Fruit fly (Drosophila melanogaster) whole organism, embryonic: ENCODE measurements around the gene CG42579.

ENCODE experiments used
- CG18011 ChIP-seq: fragments of 200-800 bp; sonication (Bioruptor generic); optimal IDR thresholded peaks from 2 replicates; lab custom pipeline; 2017; ENCODE audit warnings: missing biosample characterization, missing genetic modification characterization, mild to moderate bottlenecking, moderate library complexity, missing genotype
- CG2678 ChIP-seq: fragments of 200-800 bp; sonication (Bioruptor generic); optimal IDR thresholded peaks from 3 replicates; lab custom pipeline; 2019; ENCODE audit warnings: missing biosample characterization, mild to moderate bottlenecking, missing genetic modification characterization, moderate library complexity
- CG31441 ChIP-seq: fragments of 200-800 bp; sonication (Bioruptor generic); IDR thresholded peaks from 2 replicates; pipeline ENCODE4 v1.3.6; 2022; ENCODE audit warnings: missing biosample characterization, missing genetic modification characterization
- Ets65A ChIP-seq: fragments of 200-800 bp; sonication (Bioruptor generic); peaks from one replicate; lab custom pipeline; 2016; ENCODE audit warnings: missing biosample characterization, missing genetic modification characterization
- Hey ChIP-seq: fragments of 200-800 bp; sonication (Bioruptor generic); optimal IDR thresholded peaks from 3 replicates; lab custom pipeline; 2018; ENCODE audit warnings: missing biosample characterization, mild to moderate bottlenecking, missing genetic modification characterization
- Vsx1 ChIP-seq: fragments of 200-800 bp; sonication (Bioruptor generic); optimal IDR thresholded peaks from 2 replicates; lab custom pipeline; 2017; ENCODE audit warnings: missing biosample characterization, mild to moderate bottlenecking, missing genetic modification characterization, missing genetic modification reagents
- danr ChIP-seq: fragments of 200-800 bp; sonication (Bioruptor generic); IDR thresholded peaks from 2 replicates; pipeline ENCODE4 v1.3.6; 2022; ENCODE audit warnings: missing biosample characterization, missing genetic modification characterization
- ham ChIP-seq: fragments of 200-800 bp; sonication (Bioruptor generic); IDR thresholded peaks from 2 replicates; pipeline ENCODE4 v1.3.6; 2022; ENCODE audit warnings: missing biosample characterization, missing genetic modification characterization
- pan ChIP-seq, 4 experiments: fragments of >200 bp in 3 of 4; fragments of 200-800 bp in 1 of 4; sonication (Bioruptor generic) in 1 of 4; optimal IDR thresholded peaks in 3 of 4; IDR thresholded peaks in 1 of 4; 2 replicates each; pipeline versions ENCODE4 v1.3.6 to Lab custom; 2017 to 2022; ENCODE audit warnings: missing biosample characterization in 2 of 4, missing genetic modification characterization in 2 of 4, mixed read lengths in 1 of 4
- sisA ChIP-seq: fragments of 200-800 bp; sonication (Bioruptor generic); IDR thresholded peaks from 2 replicates; pipeline ENCODE4 v1.3.6; 2022; ENCODE audit warnings: missing biosample characterization, missing genetic modification characterization
- ssp ChIP-seq: fragments of 200-800 bp; sonication (Bioruptor generic); IDR thresholded peaks from 2 replicates; pipeline ENCODE4 v1.3.6; 2022; ENCODE audit warnings: missing biosample characterization, missing genetic modification characterization
- usp ChIP-seq: fragments of >200 bp; optimal IDR thresholded peaks from 2 replicates; lab custom pipeline; 2017; ENCODE audit warnings: missing biosample characterization, missing genetic modification characterization

- no peak for TF ChIP-seq ssp (GFP tag; lab: Robert Waterston, UW)
- TF ChIP-seq pan (optimal IDR thresholded peaks at IDR 0.05; lab: Kevin White, UChicago): no peak
- no peak for TF ChIP-seq pan (GFP tag; optimal IDR thresholded peaks at IDR 0.05 in 1 of 2, IDR thresholded peaks at IDR 0.05 in 1 of 2)
- TF ChIP-seq danr (GFP tag; lab: Robert Waterston, UW): no peak
- TF ChIP-seq ham (GFP tag; lab: Robert Waterston, UW): no peak
- no peak for TF ChIP-seq Hey
- no peak for TF ChIP-seq Ets65A (GFP tag; lab: Kevin White, UChicago)
- TF ChIP-seq Vsx1: no peak
- TF ChIP-seq usp (GFP tag; lab: Kevin White, UChicago): no peak
- TF ChIP-seq CG31441 (GFP tag; lab: Robert Waterston, UW): no peak
- TF ChIP-seq CG2678 (tag; lab: Kevin White, UChicago): no peak
- TF ChIP-seq CG18011 (GFP tag; lab: Kevin White, UChicago): no peak
- TF ChIP-seq sisA (GFP tag; lab: Robert Waterston, UW): no peak
Observed at dm6 chrX:20498989-20499388, 28.4 kb upstream of the CG42579 start.
